Worm (Caenorhabditis elegans) whole organism, mixed stage, embryonic: ENCODE data around the gene nhr-158.

ENCODE experiments used
- drap-1 ChIP-seq: fragments of 200-800 bp; sonication (Bioruptor generic); optimal IDR thresholded peaks from 3 replicates; lab custom pipeline; 2018; ENCODE audit warnings: mild to moderate bottlenecking, missing genetic modification characterization, missing compliant biosample characterization
- elt-3 ChIP-seq: fragments of 150-350 bp; optimal IDR thresholded peaks from 2 replicates; lab custom pipeline; 2014; ENCODE audit warnings: missing biosample characterization, missing genetic modification characterization
- mep-1 ChIP-seq: fragments of 150-350 bp; optimal IDR thresholded peaks from 2 replicates; lab custom pipeline; 2017; ENCODE audit warnings: missing biosample characterization, missing genetic modification reagents, missing genetic modification characterization, inconsistent platforms
- nhr-76 ChIP-seq: sonication (generic microtip); optimal IDR thresholded peaks from 2 replicates; lab custom pipeline; 2017; ENCODE audit warnings: missing biosample characterization, missing genetic modification characterization
- tbx-8 ChIP-seq: fragments of 200-800 bp; sonication (Bioruptor generic); optimal IDR thresholded peaks from 2 replicates; lab custom pipeline; 2018; ENCODE audit warnings: mild to moderate bottlenecking, missing genetic modification characterization, moderate library complexity, missing compliant biosample characterization

DNA sequence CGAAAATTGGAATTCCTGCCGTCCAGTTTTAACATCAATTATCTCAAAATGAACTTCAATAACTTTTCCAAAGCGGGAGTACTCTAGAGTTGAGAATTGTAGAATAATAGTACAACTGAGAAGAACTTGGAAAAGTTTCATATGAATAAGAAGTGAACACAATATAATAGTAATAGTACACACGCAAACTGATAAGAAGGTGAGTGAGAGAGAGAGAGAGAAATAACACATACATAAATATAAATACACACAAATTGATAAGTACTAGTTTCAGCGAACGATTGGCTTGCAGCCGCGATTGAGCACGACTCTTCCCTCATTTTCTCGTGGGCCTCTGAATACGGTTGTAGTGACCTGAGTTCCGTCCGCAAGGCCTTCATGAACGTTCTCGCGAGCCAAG, 15.2 kb upstream of the nhr-158 start, which contains the start of gene C17E7.13:
- no peak for TF ChIP-seq nhr-76 (tag; lab: Kevin White, UChicago)
- no peak for TF ChIP-seq drap-1 (GFP tag; lab: Kevin White, UChicago)
- no peak for TF ChIP-seq tbx-8
- TF ChIP-seq elt-3 (tag; lab: Kevin White, UChicago), result no peak
- TF ChIP-seq mep-1 (tag; lab: Kevin White, UChicago), result no peak
